Fruit fly (Drosophila melanogaster): Measurements from ENCODE around the gene CG15255.

Gene CG15255

dm6 chr2L:15629596-15630168, 18.2 kb upstream of the CG15255 start, which contains the start of gene CG18480 (continued):
- TF ChIP-seq bbx (GFP tag; IDR thresholded peaks at IDR 0.05; ENCODE audit: partially characterized antibody), result no peak
- TF ChIP-seq CG11398 (GFP tag; optimal IDR thresholded peaks at IDR 0.05), result peak; percentile 19
- no peak for TF ChIP-seq slp2 (GFP tag; optimal IDR thresholded peaks at IDR 0.05)
- no peak for TF ChIP-seq pnt (GFP tag; optimal IDR thresholded peaks at IDR 0.05)
- TF ChIP-seq kay (GFP tag; optimal IDR thresholded peaks at IDR 0.05), result peak; percentile 81
- peak; percentile 54 for TF ChIP-seq CG9817 (tag; optimal IDR thresholded peaks at IDR 0.05)
- no peak for TF ChIP-seq Fer1 (GFP tag; optimal IDR thresholded peaks at IDR 0.05)
- no peak for TF ChIP-seq her (GFP tag; optimal IDR thresholded peaks at IDR 0.05)
- 0 out of 2 replicates have a peak, but pooled peaks have one; percentile 5 for TF ChIP-seq Dref (GFP tag; IDR thresholded peaks at IDR 0.05)
- TF ChIP-seq kah (GFP tag; optimal IDR thresholded peaks at IDR 0.05), result no peak
- peak; percentile 46 for TF ChIP-seq CG7786 (GFP tag; optimal IDR thresholded peaks at IDR 0.05)
- no peak for TF ChIP-seq Usf (GFP tag; optimal IDR thresholded peaks at IDR 0.05)
- peak; percentile 100 for TF ChIP-seq GATAe (GFP tag; conservative IDR thresholded peaks at IDR 0.05)
- TF ChIP-seq Dbx (GFP tag; IDR thresholded peaks at IDR 0.05), result 0 out of 3 replicates have a peak, but pooled peaks have one; percentile 52
- TF ChIP-seq CG12391 (tag; optimal IDR thresholded peaks at IDR 0.05), result no peak
- no peak for TF ChIP-seq Hey (tag; optimal IDR thresholded peaks at IDR 0.05)
- peak; percentile 83 for TF ChIP-seq Rfx (GFP tag; IDR thresholded peaks at IDR 0.05)
- peak; percentile 42 for TF ChIP-seq Fer3 (tag; optimal IDR thresholded peaks at IDR 0.05)
- peak; percentile 17 for TF ChIP-seq crc (GFP tag; optimal IDR thresholded peaks at IDR 0.05)
- TF ChIP-seq ERR (GFP tag; optimal IDR thresholded peaks at IDR 0.05), result no peak
- TF ChIP-seq NfI (GFP tag; optimal IDR thresholded peaks at IDR 0.05), result peak; percentile 14
- no peak; the same call in 3 of the 4 replicates for TF ChIP-seq Gug (GFP tag; IDR thresholded peaks at IDR 0.05)
- TF ChIP-seq ac (GFP tag; optimal IDR thresholded peaks at IDR 0.05), result no peak
- no peak for TF ChIP-seq gcm2 (GFP tag; optimal IDR thresholded peaks at IDR 0.05)
- peak; percentile 81 for TF ChIP-seq exex (tag; optimal IDR thresholded peaks at IDR 0.05)
- no peak for TF ChIP-seq Awh (GFP tag; IDR thresholded peaks at IDR 0.05)
- TF ChIP-seq Chrac-16 (GFP tag; optimal IDR thresholded peaks at IDR 0.05), result peak; percentile 46
- TF ChIP-seq CG12155 (GFP tag; optimal IDR thresholded peaks at IDR 0.05), result peak; percentile 36
- TF ChIP-seq D19A (tag; optimal IDR thresholded peaks at IDR 0.05), result no peak
- TF ChIP-seq CTCF (GFP tag; optimal IDR thresholded peaks at IDR 0.05), result no peak
- peak; percentile 91 for TF ChIP-seq row (GFP tag; IDR thresholded peaks at IDR 0.05)
- TF ChIP-seq Six4 (GFP tag; optimal IDR thresholded peaks at IDR 0.05), result no peak
- TF ChIP-seq CG6765 (GFP tag; optimal IDR thresholded peaks at IDR 0.05), result no peak
- no peak for TF ChIP-seq CG11085 (GFP tag; IDR thresholded peaks at IDR 0.05)
- peak; percentile 47 for TF ChIP-seq CHES-1-like (GFP tag; optimal IDR thresholded peaks at IDR 0.05)
- peak; percentile 20 for TF ChIP-seq Atf-2 (GFP tag; optimal IDR thresholded peaks at IDR 0.05)
- TF ChIP-seq trem (tag; optimal IDR thresholded peaks at IDR 0.05), result no peak
- TF ChIP-seq hbn (GFP tag; IDR thresholded peaks at IDR 0.05; ENCODE audit: partially characterized antibody), result no peak
- peak; percentile 43; the same call in 1 of the 2 replicates for TF ChIP-seq Ptx1 (GFP tag; IDR thresholded peaks at IDR 0.05)
- TF ChIP-seq tap (tag; optimal IDR thresholded peaks at IDR 0.05), result no peak
- TF ChIP-seq Pdp1 (GFP tag; optimal IDR thresholded peaks at IDR 0.05), result peak in 1 of 2 experiments; percentile 31
- peak; percentile 9 for TF ChIP-seq CG9727 (GFP tag; optimal IDR thresholded peaks at IDR 0.05)
- TF ChIP-seq CG7839 (tag; optimal IDR thresholded peaks at IDR 0.05), result peak; percentile 65
- TF ChIP-seq BEAF-32 (GFP tag; optimal IDR thresholded peaks at IDR 0.05), result no peak
- no peak for TF ChIP-seq cg (GFP tag; optimal IDR thresholded peaks at IDR 0.05)
- no peak for TF ChIP-seq Eip74EF (GFP tag; optimal IDR thresholded peaks at IDR 0.05)
- TF ChIP-seq CG15514 (GFP tag; optimal IDR thresholded peaks at IDR 0.05), result peak; percentile 35
- no peak for TF ChIP-seq CG11560 (tag; IDR thresholded peaks at IDR 0.05)
- 0 out of 3 replicates have a peak, but pooled peaks have one; percentile 47 for TF ChIP-seq Optix (GFP tag; IDR thresholded peaks at IDR 0.05)
- TF ChIP-seq CG1647 (GFP tag; optimal IDR thresholded peaks at IDR 0.05), result no peak
- TF ChIP-seq CG17612 (GFP tag; IDR thresholded peaks at IDR 0.05), result 0 out of 2 replicates have a peak, but pooled peaks have one; percentile 22

All from whole organism, embryonic.